Fruit fly (Drosophila melanogaster) S2 (cell line): ENCODE data around the gene CG16890.

Source experiments
- CG8478 ChIP-seq: fragments of >200 bp; optimal IDR thresholded peaks from 2 replicates; lab custom pipeline; 2018
- CTCF ChIP-seq, 2 experiments: fragments of >200 bp; optimal IDR thresholded peaks; 2 replicates each; lab custom pipeline; 2018

CG16890 gene

DNA sequence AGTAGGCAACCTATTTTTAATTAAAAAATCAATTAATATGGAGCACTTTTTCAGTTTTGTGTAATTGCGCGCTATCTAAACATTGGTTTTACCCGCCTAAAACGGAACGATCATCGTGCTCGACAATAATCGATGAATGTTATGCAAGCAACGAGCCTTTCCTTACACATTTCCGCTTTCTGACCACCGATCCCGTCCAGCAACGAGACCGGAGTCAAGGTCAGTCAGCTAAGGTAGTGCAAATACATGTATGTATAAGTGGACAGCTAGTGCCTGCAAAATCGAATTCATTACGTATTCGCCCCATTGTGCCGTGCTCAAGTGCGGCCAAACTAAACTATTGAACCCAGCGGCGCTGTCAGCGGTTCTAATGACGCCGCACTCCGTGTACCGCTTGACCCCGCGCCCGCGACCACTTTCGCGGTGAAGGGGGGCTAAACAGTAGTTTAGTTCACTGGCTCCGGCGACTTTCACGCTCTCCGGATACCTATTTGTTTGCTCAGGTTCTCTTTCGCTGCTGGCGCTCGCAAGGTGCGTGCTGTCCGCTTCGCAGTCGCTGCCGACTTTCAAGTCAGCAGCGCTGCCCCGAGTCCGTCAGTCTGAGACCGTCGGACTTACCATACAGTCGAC lies 19.0 kb upstream of the CG16890 start, which contains the start of gene CAH1:
Gene CAH1 (plus strand): TSS at position 595 of the 630 bp plus-strand sequence.
- TF ChIP-seq CTCF (optimal IDR thresholded peaks at IDR 0.05; lab: Kevin White, UChicago) = no peak
- no peak for TF ChIP-seq CG8478 (lab: Kevin White, UChicago)

DNA sequence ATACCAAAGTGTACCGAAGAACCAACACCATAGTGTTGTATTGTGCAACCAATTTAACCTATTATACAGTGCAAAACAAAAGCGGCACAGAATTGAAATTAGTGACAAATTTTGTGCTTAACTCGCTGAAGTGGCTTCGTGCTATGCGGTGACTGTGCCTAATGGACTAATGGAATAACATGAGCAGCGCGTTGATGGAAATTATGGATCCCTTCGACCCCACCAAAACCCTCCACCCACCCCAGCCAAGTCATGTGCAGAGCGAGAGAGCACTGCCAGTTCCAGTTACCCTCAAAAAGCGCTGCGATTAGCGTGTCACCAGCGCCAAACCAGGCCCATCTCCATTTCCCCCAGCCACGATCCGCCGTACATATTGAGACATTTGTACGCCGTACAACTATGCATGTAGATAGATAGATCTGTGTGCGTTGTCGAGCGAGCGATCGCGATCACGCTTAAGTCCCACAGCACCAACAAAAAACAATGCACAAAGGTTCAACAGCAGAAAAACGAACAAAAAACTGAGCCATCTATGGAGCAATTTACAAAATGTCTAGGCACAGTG lies 18.0 kb upstream of the CG16890 start:
- TF ChIP-seq CG8478 (lab: Kevin White, UChicago) (no peak), CTCF (optimal IDR thresholded peaks at IDR 0.05; lab: Kevin White, UChicago) (no peak)

DNA sequence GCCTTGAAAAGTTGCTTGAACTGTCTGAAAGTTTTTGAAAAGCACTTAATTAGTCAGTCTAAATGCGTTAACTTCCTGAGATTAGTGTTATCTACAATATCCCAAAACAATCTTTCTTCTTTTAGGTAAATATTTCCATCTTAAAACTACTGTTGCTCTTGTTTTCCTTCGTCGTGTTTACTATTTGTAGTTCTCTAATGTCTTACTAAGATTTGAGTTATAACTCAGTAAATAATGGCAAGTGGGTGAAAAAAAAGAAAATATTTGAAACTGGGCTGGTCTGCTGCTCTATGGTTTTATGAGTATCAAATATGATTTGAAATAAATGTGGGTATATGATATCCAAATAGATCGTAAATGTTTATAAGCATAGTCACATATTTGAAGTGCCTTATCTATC lies 17.0 kb upstream of the CG16890 start:
- TF ChIP-seq CTCF (optimal IDR thresholded peaks at IDR 0.05; lab: Kevin White, UChicago) (no peak), CG8478 (lab: Kevin White, UChicago) (no peak)

DNA sequence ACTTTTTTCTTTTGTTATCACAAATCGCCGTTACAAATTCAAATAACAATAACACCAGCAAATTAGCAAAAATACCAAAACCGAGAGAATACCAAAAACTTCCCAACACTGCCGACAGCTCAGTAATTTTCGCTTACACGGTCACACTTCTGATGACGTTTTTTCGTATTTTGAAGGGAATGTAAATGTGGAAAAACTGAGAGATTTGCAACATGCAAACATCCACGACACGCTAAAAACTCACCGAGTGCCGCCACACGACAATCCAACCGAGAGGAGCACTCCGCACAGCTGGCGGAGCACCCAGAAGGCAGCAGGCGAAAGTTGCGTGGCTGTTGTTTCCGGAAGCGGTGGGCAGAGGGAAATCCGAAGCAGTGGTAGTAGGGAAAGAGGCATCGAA lies 9.3 kb upstream of the CG16890 start, which contains the start of gene Sec71:
Gene Sec71 (plus strand): TSS at position 117 of the 400 bp plus-strand sequence.
- no peak for TF ChIP-seq CTCF (optimal IDR thresholded peaks at IDR 0.05; lab: Kevin White, UChicago)
- TF ChIP-seq CG8478 (lab: Kevin White, UChicago) = no peak

DNA sequence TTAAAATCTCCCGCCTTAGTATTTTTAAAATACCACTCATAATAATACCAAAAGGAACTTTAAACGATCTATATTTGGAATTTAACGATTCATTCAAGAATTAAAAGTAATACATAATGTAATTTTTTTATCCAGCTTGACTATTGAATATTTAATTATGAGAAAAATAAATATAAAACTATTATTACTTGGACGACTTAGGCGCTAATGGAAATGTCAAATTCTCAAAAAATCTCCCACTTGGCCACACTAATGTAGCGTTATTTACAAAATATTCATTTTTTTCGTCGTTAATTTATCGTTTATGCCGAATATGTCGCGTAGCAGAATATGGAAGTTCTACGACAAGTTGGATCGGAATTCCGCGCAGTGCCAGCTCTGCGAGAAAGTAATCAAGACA lies 6.6 kb upstream of the CG16890 start, which contains the start of gene CG16863:
Gene CG16863 (plus strand): TSS at position 245 of the 400 bp plus-strand sequence.
- no peak for TF ChIP-seq CG8478 (lab: Kevin White, UChicago)
- TF ChIP-seq CTCF (optimal IDR thresholded peaks at IDR 0.05; lab: Kevin White, UChicago) = no peak

DNA sequence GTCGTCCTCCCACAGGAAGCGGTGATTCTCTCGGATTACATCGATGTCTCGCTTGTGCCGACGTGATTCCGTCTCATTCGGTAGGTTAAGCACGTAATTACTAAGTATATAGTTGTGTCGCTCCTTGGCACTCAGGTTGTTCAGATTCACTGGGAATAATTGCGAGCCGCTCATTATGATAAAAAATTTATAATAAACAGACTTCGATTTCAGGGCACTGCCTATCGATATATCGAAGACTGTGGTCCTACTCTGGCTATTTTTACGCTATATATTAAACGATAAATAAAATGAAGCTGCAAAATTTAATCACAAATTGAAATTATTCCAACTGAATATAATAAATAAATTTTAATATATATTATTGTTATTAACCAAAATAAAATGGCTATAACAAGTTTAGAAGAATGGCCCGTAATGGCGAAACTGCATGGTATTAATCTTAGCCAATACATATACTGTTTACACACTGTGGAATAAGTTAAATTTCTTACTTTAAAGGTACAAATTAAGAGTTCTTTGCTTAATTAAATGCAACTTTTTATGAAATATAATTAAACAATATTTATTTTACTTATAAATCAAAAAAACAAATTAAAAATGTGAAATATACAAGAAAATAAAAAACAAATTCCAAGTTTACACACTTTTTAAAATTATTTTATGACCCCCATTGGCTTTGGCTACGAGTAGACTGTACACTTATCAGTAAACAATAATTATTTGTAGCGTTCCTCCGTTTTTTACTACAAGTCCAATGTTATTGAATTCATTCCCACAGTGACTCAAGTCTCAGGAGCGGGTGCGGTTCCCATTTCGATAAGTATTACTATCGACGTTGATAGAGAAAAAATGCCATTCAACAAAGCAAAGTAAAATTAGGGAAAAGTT lies 629 bp downstream of the CG16890 start, which contains the start of gene Eato:
Gene Eato (plus strand): TSS at position 821 of the 891 bp plus-strand sequence.
- TF ChIP-seq CTCF (optimal IDR thresholded peaks at IDR 0.05; lab: Kevin White, UChicago) (no peak), CG8478 (lab: Kevin White, UChicago) (no peak)

DNA sequence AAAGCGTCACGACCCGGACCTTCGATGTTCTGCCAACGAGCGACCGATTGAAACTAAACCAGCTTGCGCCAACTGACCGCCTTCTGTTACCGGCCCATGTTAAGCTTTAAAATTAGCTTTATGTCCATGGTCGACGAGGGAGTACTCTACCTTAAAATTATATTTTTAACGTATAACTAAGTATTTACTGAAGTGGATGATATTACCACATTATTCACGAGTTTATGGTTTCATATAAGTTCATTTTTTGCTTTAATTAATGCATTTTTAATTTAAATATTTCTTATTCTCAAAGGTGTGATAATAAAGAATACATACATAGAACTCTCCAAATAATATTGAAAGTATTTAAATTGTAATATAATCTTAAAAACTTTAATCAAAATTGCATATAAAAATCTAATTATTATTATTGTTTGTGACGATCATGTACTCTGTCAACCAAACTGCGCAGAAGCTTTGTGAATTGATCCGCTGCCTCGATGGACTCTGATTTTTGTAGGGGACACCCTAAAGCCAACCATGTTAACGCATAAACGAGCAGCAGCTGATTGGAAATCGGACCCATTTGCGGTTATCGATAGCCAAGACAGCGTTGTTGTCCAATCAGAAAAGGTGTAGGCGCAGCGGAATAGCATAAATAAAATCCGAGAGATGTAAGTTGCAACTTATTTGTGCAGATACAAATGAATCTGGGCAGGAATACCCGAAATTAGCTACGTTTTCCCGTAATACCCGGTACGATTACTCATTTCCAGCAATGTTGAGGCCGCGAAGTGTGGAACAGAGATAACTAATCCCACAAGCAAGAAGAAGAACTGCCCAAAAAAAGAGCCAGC lies 3.8 kb downstream of the CG16890 start, which contains the start of the genes CG9008 and p38b:
Gene CG9008 (minus strand): TSS at position 57 of the 839 bp plus-strand sequence.
Gene p38b (plus strand): TSS at position 581 of the 839 bp plus-strand sequence.
- TF ChIP-seq CG8478 (lab: Kevin White, UChicago) (no peak), CTCF (optimal IDR thresholded peaks at IDR 0.05; lab: Kevin White, UChicago) (peak in 1 of 2 experiments; percentile 15)

DNA sequence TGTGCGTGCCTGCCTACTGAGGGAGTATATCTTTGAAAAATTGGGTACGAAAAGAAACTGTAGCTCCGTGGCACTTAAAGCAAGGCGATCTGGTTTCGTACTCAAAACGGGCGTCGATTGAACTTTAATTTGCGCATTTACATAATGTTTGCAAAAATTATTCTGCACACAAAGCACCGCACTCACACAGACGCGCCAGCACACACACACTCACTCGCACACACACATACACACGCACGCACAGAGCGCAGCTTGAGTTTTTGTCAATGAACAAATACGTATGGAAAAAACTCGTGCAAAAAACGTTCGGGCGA lies 4.4 kb downstream of the CG16890 start:
- TF ChIP-seq CG8478 (lab: Kevin White, UChicago) (no peak), CTCF (optimal IDR thresholded peaks at IDR 0.05; lab: Kevin White, UChicago) (no peak)

DNA sequence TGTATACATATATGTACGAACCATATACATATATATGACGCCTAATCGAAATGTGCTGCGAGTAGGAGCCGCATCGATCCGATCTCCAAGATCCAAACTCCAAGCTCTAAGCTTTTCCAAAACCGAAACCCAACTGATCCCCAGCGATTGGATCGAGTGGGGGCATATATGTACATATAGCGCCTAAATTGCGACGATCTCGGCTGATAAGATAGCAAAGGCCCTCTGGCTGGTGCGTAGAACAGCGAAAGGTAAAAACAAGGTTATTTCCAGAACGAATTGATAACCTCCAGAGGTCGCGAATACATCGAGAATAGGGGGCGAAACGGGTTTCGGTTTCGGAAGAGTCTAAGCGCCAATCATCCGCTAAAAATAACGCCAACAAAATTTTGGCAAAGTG lies 5.0 kb downstream of the CG16890 start:
- no peak for TF ChIP-seq CG8478 (lab: Kevin White, UChicago)
- TF ChIP-seq CTCF (optimal IDR thresholded peaks at IDR 0.05; lab: Kevin White, UChicago) = no peak

DNA sequence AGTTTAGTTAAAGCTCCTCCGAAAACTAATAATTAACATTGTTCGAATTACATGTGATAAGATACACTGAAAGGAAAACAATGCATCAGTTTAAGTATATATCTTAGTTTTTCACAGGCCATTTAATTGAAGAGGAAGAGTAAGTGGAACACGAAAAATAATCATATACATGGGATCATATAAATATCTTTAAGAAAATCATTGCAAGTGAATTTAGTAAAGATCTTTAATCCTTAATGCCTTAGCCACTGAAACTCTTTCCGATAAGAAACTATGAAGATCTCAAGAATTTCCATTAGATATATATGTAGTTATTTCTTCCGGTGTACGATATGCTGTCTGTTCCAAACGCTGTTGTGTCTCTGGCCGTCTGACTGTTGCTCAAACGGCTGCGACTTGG lies 5.5 kb downstream of the CG16890 start:
- TF ChIP-seq CTCF (optimal IDR thresholded peaks at IDR 0.05; lab: Kevin White, UChicago) (no peak), CG8478 (lab: Kevin White, UChicago) (no peak)

DNA sequence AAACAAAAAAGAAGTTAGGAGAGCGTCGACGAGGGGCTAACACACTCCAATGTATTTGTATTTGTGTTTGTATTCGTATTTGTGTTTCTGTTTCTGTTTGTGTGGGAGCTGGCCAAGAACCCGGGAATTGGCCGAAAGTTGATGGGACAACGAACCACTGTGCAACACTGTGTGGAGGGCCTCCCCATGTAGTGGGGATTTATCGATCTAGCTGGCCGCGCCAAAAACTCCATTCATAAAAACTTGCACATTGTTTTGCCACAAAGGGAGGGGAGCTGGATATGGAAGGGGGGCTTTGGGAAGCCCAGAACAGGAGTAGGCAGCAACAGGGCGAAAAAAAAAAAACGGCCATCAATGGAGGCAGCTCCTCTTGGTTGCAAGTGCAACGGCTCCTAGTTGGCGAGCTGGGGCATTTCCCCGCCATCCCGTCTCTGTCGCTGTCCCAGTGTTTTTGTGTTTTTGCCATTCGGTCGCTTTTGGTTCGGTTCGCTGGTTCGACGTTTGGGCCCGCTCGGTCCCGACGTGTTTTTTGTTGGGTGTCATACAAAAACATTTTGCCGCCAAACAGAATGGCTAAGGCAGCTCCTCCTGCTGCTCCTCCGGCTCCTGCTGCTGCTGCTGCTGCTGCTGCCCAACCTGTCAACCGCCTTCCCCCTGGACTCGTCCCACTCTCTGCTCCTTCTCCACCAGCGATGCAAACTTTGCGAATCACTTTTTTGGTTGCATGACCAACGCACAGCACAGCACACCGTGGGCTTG lies 7.0 kb downstream of the CG16890 start:
- TF ChIP-seq CG8478 (lab: Kevin White, UChicago) = no peak
- no peak for TF ChIP-seq CTCF (optimal IDR thresholded peaks at IDR 0.05; lab: Kevin White, UChicago)

DNA sequence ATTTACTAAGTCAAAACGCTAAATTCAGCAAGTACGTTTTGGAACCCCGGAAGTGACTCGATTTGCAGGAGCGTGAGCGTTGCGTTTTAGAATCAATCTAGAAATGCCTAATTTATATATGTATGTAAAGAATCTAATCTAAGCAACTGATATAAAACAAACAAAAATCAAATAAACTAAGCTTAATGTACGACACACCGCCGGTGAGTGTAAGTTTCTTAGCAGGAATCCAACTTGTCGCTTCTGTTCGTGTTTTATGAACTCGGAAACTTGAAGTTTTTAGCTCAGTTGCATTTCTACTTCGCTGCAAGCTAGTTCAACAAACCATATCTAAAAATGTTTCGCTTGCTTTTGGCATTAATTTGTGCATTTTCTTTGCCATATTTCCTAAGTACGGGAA lies 10.4 kb downstream of the CG16890 start, which contains the start of gene CG43376:
Gene CG43376 (plus strand): TSS at position 301 of the 400 bp plus-strand sequence.
- TF ChIP-seq CTCF (optimal IDR thresholded peaks at IDR 0.05; lab: Kevin White, UChicago) (no peak), CG8478 (lab: Kevin White, UChicago) (no peak)

DNA sequence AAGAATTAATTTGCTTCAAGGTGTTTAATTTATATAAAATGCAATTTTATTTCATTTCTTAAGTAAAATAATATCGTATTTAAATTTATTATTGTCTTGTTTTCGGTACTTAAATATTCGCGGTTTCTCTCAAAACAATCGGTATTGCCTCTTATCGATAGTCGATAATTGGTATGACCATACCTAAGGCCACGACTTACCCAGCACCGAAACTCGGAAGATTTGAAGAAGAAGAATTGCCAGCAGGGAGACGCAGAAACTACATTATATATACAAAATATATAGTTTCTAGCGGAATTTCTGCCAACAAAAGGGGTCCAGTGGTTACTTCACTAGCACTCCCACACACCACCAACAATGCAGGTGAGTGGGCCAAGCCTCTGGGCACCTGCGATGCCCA lies 13.3 kb downstream of the CG16890 start:
- TF ChIP-seq CG8478 (lab: Kevin White, UChicago) = no peak
- TF ChIP-seq CTCF (optimal IDR thresholded peaks at IDR 0.05; lab: Kevin White, UChicago) = no peak
